Fruit fly (Drosophila melanogaster): ENCODE measurements around the gene Spn75F.

Spn75F gene

dm6 chr3L:19092125-19093058 is 37.1 kb downstream of the Spn75F start, which contains the start of gene MESR6:
MESR6 (plus strand) TSS chr3L:19092670.
- TF ChIP-seq CG3919 (GFP tag; optimal IDR thresholded peaks at IDR 0.05) (no peak), svp (GFP tag) (peak; percentile 75), dsx (GFP tag; optimal IDR thresholded peaks at IDR 0.05; ENCODE audit: poor library complexity, severe bottlenecking) (peak; percentile 6), CG8119 (GFP tag; IDR thresholded peaks at IDR 0.05) (no peak), fd85E (GFP tag; optimal IDR thresholded peaks at IDR 0.05) (no peak), CG1621 (tag; optimal IDR thresholded peaks at IDR 0.05) (peak; percentile 62), Eip93F (GFP tag; optimal IDR thresholded peaks at IDR 0.05) (peak; percentile 86), CG10669 (GFP tag; optimal IDR thresholded peaks at IDR 0.05) (peak; percentile 15), CG6163 (GFP tag; IDR thresholded peaks at IDR 0.05) (no peak), eg (GFP tag; IDR thresholded peaks at IDR 0.05) (no peak), Lpt (GFP tag; optimal IDR thresholded peaks at IDR 0.05) (no peak), CG34406 (GFP tag; optimal IDR thresholded peaks at IDR 0.05) (no peak), Eip78C (GFP tag) (peak; percentile 64), fkh (GFP tag; optimal IDR thresholded peaks at IDR 0.05) (no peak), acj6 (GFP tag; optimal IDR thresholded peaks at IDR 0.05) (peak; percentile 15), CG10631 (GFP tag; optimal IDR thresholded peaks at IDR 0.05) (no peak), pdm3 (GFP tag; optimal IDR thresholded peaks at IDR 0.05) (no peak), CG15336 (GFP tag; IDR thresholded peaks at IDR 0.05) (peak; percentile 48; the same call in 1 of the 2 replicates), Ets96B (tag; optimal IDR thresholded peaks at IDR 0.05) (peak; percentile 40), Sox14 (GFP tag; optimal IDR thresholded peaks at IDR 0.05) (peak; percentile 87), fd59A (GFP tag; optimal IDR thresholded peaks at IDR 0.05) (no peak), dac (GFP tag; optimal IDR thresholded peaks at IDR 0.05) (no peak), esn (GFP tag; optimal IDR thresholded peaks at IDR 0.05) (peak; percentile 14), CG6792 (GFP tag; optimal IDR thresholded peaks at IDR 0.05) (no peak), Blimp-1 (GFP tag; optimal IDR thresholded peaks at IDR 0.05) (peak; percentile 47)

- no peak for TF ChIP-seq topi (GFP tag; optimal IDR thresholded peaks at IDR 0.05)
- TF ChIP-seq CG10631 (GFP tag; optimal IDR thresholded peaks at IDR 0.05): no peak
- no peak for TF ChIP-seq Ets96B (tag; optimal IDR thresholded peaks at IDR 0.05)
- peak; percentile 91 for TF ChIP-seq CG16779 (tag; optimal IDR thresholded peaks at IDR 0.05)
- TF ChIP-seq esn (GFP tag; optimal IDR thresholded peaks at IDR 0.05): peak; percentile 13
- no peak for TF ChIP-seq CG8632 (GFP tag; optimal IDR thresholded peaks at IDR 0.05)
- peak; percentile 6 for TF ChIP-seq CG34406 (GFP tag; optimal IDR thresholded peaks at IDR 0.05)
- peak; percentile 62 for TF ChIP-seq CG6808 (GFP tag; optimal IDR thresholded peaks at IDR 0.05)
- TF ChIP-seq Gug (GFP tag; IDR thresholded peaks at IDR 0.05): no peak
- no peak for TF ChIP-seq CG15336 (GFP tag; IDR thresholded peaks at IDR 0.05)
- no peak for TF ChIP-seq Smox (GFP tag; optimal IDR thresholded peaks at IDR 0.05)
- TF ChIP-seq CG8119 (GFP tag; IDR thresholded peaks at IDR 0.05): no peak
- no peak for TF ChIP-seq CG11902 (GFP tag; optimal IDR thresholded peaks at IDR 0.05)
- TF ChIP-seq CG6792 (GFP tag; optimal IDR thresholded peaks at IDR 0.05): no peak
- TF ChIP-seq Hr4 (GFP tag; optimal IDR thresholded peaks at IDR 0.05): no peak
- TF ChIP-seq CG6163 (GFP tag; IDR thresholded peaks at IDR 0.05): 0 out of 3 replicates have a peak, but pooled peaks have one; percentile 19
- TF ChIP-seq CG10669 (GFP tag; optimal IDR thresholded peaks at IDR 0.05): no peak
- no peak for TF ChIP-seq CG3032 (tag; optimal IDR thresholded peaks at IDR 0.05)
- no peak for TF ChIP-seq CG31627 (GFP tag; optimal IDR thresholded peaks at IDR 0.05)
- TF ChIP-seq dac (GFP tag; optimal IDR thresholded peaks at IDR 0.05): no peak
- TF ChIP-seq vri (GFP tag; optimal IDR thresholded peaks at IDR 0.05): no peak
- peak in 1 of 2 experiments; percentile 16 for TF ChIP-seq salr (GFP tag; optimal IDR thresholded peaks at IDR 0.05)
- no peak for TF ChIP-seq cyc (GFP tag; optimal IDR thresholded peaks at IDR 0.05)
- TF ChIP-seq Eip78C (GFP tag): peak; percentile 35
- TF ChIP-seq fkh (GFP tag; optimal IDR thresholded peaks at IDR 0.05): peak; percentile 55
- no peak for TF ChIP-seq Hr38 (GFP tag; optimal IDR thresholded peaks at IDR 0.05)
- peak; percentile 27 to 70 for TF ChIP-seq ss (GFP tag; optimal IDR thresholded peaks at IDR 0.05)
- TF ChIP-seq dsx (GFP tag; optimal IDR thresholded peaks at IDR 0.05; ENCODE audit: poor library complexity, severe bottlenecking): peak; percentile 69
- TF ChIP-seq CG11762 (GFP tag; optimal IDR thresholded peaks at IDR 0.05; ENCODE audit: insufficient read depth): no peak
- TF ChIP-seq Eip93F (GFP tag; optimal IDR thresholded peaks at IDR 0.05): peak; percentile 8
- TF ChIP-seq acj6 (GFP tag; optimal IDR thresholded peaks at IDR 0.05): no peak
- no peak for TF ChIP-seq Lpt (GFP tag; optimal IDR thresholded peaks at IDR 0.05)
- no peak for TF ChIP-seq fd59A (GFP tag; optimal IDR thresholded peaks at IDR 0.05)
- no peak for TF ChIP-seq Sox15 (GFP tag; optimal IDR thresholded peaks at IDR 0.05)
- TF ChIP-seq CG32006 (GFP tag; optimal IDR thresholded peaks at IDR 0.05): no peak
- no peak for TF ChIP-seq CG4318 (GFP tag; optimal IDR thresholded peaks at IDR 0.05)
These were observed 37.9 kb downstream of the Spn75F start for dm6 chr3L:19091423-19092124.

Measured in whole organism, prepupa.